Worm (Caenorhabditis elegans): ENCODE results near the gene T01D3.3.

Gene T01D3.3

ce11 chrV:13657291-13657690 lies 46.8 kb upstream of the T01D3.3 start (continued):
- peak; percentile 75 for TF ChIP-seq lin-13 (GFP tag; optimal IDR thresholded peaks at IDR 0.05)
- 0 out of 2 replicates have a peak, but pooled peaks have one; percentile 33 for TF ChIP-seq lin-38 (GFP tag; IDR thresholded peaks at IDR 0.05)
- no peak for TF ChIP-seq zip-11 (GFP tag; IDR thresholded peaks at IDR 0.05)

DNA sequence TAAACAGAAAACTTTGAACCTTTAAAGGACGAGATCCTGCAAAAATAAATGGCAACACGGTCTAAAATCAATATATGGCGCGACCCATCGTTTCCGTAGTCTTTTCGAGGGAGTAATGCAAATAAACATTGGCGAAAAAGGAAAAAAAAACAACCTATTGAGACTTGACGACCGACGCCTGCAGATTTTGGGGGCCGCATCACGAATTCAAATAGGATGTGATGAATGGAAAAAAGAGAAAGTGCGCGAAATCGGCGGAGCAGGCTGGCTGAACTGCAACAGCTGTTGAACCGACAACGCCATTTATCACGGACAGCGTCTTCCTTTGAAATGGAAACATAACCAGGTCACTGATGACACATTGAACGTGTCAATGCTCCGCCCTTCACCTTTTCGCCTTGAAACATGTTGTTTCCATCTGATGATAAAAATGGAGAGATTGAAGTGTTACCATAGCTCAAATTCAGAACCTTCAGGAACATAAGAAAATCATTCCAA lies 46.2 kb upstream of the T01D3.3 start:
- TF ChIP-seq pha-4 (GFP tag; IDR thresholded peaks at IDR 0.05) (peak; percentile 23; the same call in 1 of the 2 replicates), pha-4 (tag; optimal IDR thresholded peaks at IDR 0.05) (no peak), egl-27 (tag; optimal IDR thresholded peaks at IDR 0.05) (no peak), ceh-20 (GFP tag; IDR thresholded peaks at IDR 0.05) (peak; percentile 17; the same call in 1 of the 2 replicates)

DNA sequence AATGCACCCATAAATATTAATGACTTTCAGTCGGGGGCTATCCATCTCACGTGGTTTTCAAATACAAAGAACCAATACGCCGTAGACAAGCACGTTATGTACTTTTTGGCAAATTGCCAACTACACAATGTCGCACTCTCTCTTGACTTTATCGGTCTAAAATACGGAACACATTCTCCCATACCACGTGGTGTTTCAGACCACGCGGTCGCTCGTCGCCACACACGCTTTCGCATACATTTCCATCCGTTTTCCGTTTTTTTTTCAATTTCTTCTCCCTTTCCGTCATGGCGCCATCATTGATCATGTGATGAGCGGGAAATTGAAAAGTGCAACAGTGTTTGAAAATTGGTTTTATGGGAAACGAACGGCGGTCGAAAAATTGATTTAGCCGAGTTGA lies 45.5 kb upstream of the T01D3.3 start:
- TF ChIP-seq fkh-10 (GFP tag; optimal IDR thresholded peaks at IDR 0.05) (no peak), nhr-237 (tag; optimal IDR thresholded peaks at IDR 0.05) (no peak), F44E2.7 (GFP tag; IDR thresholded peaks at IDR 0.05) (no peak), pha-4 (GFP tag; IDR thresholded peaks at IDR 0.05) (peak; percentile 68), pha-4 (tag; optimal IDR thresholded peaks at IDR 0.05) (no peak), nhr-102 (tag; optimal IDR thresholded peaks at IDR 0.05) (peak; percentile 91), F37D6.2 (tag; optimal IDR thresholded peaks at IDR 0.05) (peak; percentile 32), ZK546.5 (tag; optimal IDR thresholded peaks at IDR 0.05) (no peak), R02D3.7 (tag; optimal IDR thresholded peaks at IDR 0.05) (no peak), snpc-1.2 (GFP tag; IDR thresholded peaks at IDR 0.05) (no peak), arid-1 (GFP tag; conservative IDR thresholded peaks at IDR 0.05) (no peak), zfp-3 (GFP tag; conservative IDR thresholded peaks at IDR 0.05) (no peak; the same call in none of the 2 replicates), nhr-76 (tag; optimal IDR thresholded peaks at IDR 0.05) (peak; percentile 52), madf-9 (GFP tag; conservative IDR thresholded peaks at IDR 0.05) (peak; percentile 64), dpl-1 (GFP tag; optimal IDR thresholded peaks at IDR 0.05) (peak; percentile 63), ceh-82 (tag; optimal IDR thresholded peaks at IDR 0.05) (no peak), lin-39 (tag; optimal IDR thresholded peaks at IDR 0.05) (no peak), unc-39 (tag; optimal IDR thresholded peaks at IDR 0.05) (no peak), duxl-1 (tag; optimal IDR thresholded peaks at IDR 0.05; ENCODE audit: poor library complexity) (peak; percentile 20), mdt-29 (GFP tag; IDR thresholded peaks at IDR 0.05) (peak; percentile 96), ZK337.2 (GFP tag; IDR thresholded peaks at IDR 0.05) (no peak), attf-4 (tag; optimal IDR thresholded peaks at IDR 0.05) (no peak), nhr-11 (tag; optimal IDR thresholded peaks at IDR 0.05) (peak; percentile 80), ztf-7 (tag; optimal IDR thresholded peaks at IDR 0.05) (peak; percentile 59), egl-43 (GFP tag; IDR thresholded peaks at IDR 0.05) (no peak), zfp-2 (tag; optimal IDR thresholded peaks at IDR 0.05) (no peak), ama-1 (optimal IDR thresholded peaks at IDR 0.05) (no peak), ceh-62 (tag; optimal IDR thresholded peaks at IDR 0.05) (no peak), zip-2 (tag; optimal IDR thresholded peaks at IDR 0.05) (no peak), tag-97 (GFP tag; IDR thresholded peaks at IDR 0.05) (no peak), ceh-20 (GFP tag; IDR thresholded peaks at IDR 0.05) (peak; percentile 92), Y75B8A.6 (GFP tag; IDR thresholded peaks at IDR 0.05) (0 out of 2 replicates have a peak, but pooled peaks have one; percentile 36), lin-13 (GFP tag; optimal IDR thresholded peaks at IDR 0.05) (no peak), spr-3 (GFP tag; optimal IDR thresholded peaks at IDR 0.05) (peak; percentile 21), hlh-11 (tag; optimal IDR thresholded peaks at IDR 0.05) (peak; percentile 99), zag-1 (tag; optimal IDR thresholded peaks at IDR 0.05) (no peak), nhr-25 (tag; optimal IDR thresholded peaks at IDR 0.05; ENCODE audit: borderline replicate concordance, insufficient read depth) (peak; percentile 21), pqm-1 (tag; optimal IDR thresholded peaks at IDR 0.05) (peak; percentile 9), lin-1 (GFP tag; IDR thresholded peaks at IDR 0.05) (peak; percentile 93), T20F7.1 (GFP tag; optimal IDR thresholded peaks at IDR 0.05) (peak; percentile 51), F49E8.2 (tag; optimal IDR thresholded peaks at IDR 0.05; ENCODE audit: borderline replicate concordance) (no peak), nhr-10 (tag; optimal IDR thresholded peaks at IDR 0.05) (peak; percentile 52), spr-1 (tag; optimal IDR thresholded peaks at IDR 0.05) (peak; percentile 30), lir-3 (tag; optimal IDR thresholded peaks at IDR 0.05) (no peak), daf-8 (GFP tag; IDR thresholded peaks at IDR 0.05) (no peak)

Measured in whole organism, L4 larva.